Fruit fly (Drosophila melanogaster) whole organism, embryonic: ENCODE data around the gene CG4968.

Experiments used
- Ada2b ChIP-seq: fragments of 200-800 bp; sonication (Bioruptor generic); IDR thresholded peaks from 2 replicates; pipeline ENCODE4 v1.3.6; 2022; ENCODE audit warnings: missing biosample characterization, missing genetic modification characterization
- Adf1 ChIP-seq: fragments of 200-800 bp; sonication (Bioruptor generic); IDR thresholded peaks from 2 replicates; pipeline ENCODE4 v1.3.6; 2022; ENCODE audit warnings: missing biosample characterization, missing genetic modification characterization
- Antp ChIP-seq: fragments of 200-800 bp; sonication (Bioruptor generic); optimal IDR thresholded peaks from 3 replicates; lab custom pipeline; 2016; ENCODE audit warnings: missing biosample characterization, missing genetic modification characterization
- B-H2 ChIP-seq: fragments of 200-800 bp; sonication (Bioruptor generic); optimal IDR thresholded peaks from 2 replicates; lab custom pipeline; 2018; ENCODE audit warnings: missing biosample characterization, mild to moderate bottlenecking, missing genetic modification characterization
- BEAF-32 ChIP-seq: fragments of 200-800 bp; sonication (Bioruptor generic); optimal IDR thresholded peaks from 3 replicates; lab custom pipeline; 2017; ENCODE audit warnings: missing biosample characterization, missing genetic modification characterization, mild to moderate bottlenecking, moderate library complexity, missing genetic modification reagents
- CG10654 ChIP-seq: fragments of 200-800 bp; sonication (Bioruptor generic); optimal IDR thresholded peaks from 2 replicates; lab custom pipeline; 2016; ENCODE audit warnings: missing biosample characterization, missing genetic modification characterization
- CG12299 ChIP-seq: fragments of 200-800 bp; sonication (Bioruptor generic); optimal IDR thresholded peaks from 2 replicates; lab custom pipeline; 2018; ENCODE audit warnings: missing biosample characterization, mild to moderate bottlenecking, missing genetic modification characterization
- CG12744 ChIP-seq: fragments of 200-800 bp; sonication (Bioruptor generic); optimal IDR thresholded peaks from 2 replicates; lab custom pipeline; 2016; ENCODE audit warnings: missing biosample characterization, missing genetic modification characterization
- CG13424 ChIP-seq: fragments of 200-800 bp; sonication (Bioruptor generic); optimal IDR thresholded peaks from 2 replicates; lab custom pipeline; 2019; ENCODE audit warnings: missing biosample characterization, mild to moderate bottlenecking, missing genetic modification characterization, moderate library complexity
- CG13775 ChIP-seq: fragments of 200-800 bp; sonication (Bioruptor generic); optimal IDR thresholded peaks from 3 replicates; lab custom pipeline; 2017; ENCODE audit warnings: missing biosample characterization, mild to moderate bottlenecking, missing genetic modification characterization
- CG15514 ChIP-seq: fragments of 200-800 bp; sonication (Bioruptor generic); optimal IDR thresholded peaks from 3 replicates; lab custom pipeline; 2017; ENCODE audit warnings: missing biosample characterization, missing genetic modification characterization, mild to moderate bottlenecking, moderate library complexity, missing genetic modification reagents
- CG17328 ChIP-seq: fragments of 200-800 bp; sonication (Bioruptor generic); IDR thresholded peaks from 2 replicates; pipeline ENCODE4 v1.3.6; 2022; ENCODE audit warnings: missing biosample characterization, missing genetic modification characterization
- CG2712 ChIP-seq: fragments of 200-800 bp; optimal IDR thresholded peaks from 3 replicates; lab custom pipeline; 2019; ENCODE audit warnings: missing biosample characterization, mild to moderate bottlenecking, missing genetic modification characterization, moderate library complexity
- CG2875 ChIP-seq: fragments of 200-800 bp; sonication (Bioruptor generic); optimal IDR thresholded peaks from 2 replicates; lab custom pipeline; 2017; ENCODE audit warnings: missing biosample characterization, mild to moderate bottlenecking, missing genetic modification characterization, missing genetic modification reagents
- CG2889 ChIP-seq: fragments of 200-800 bp; sonication (Bioruptor generic); IDR thresholded peaks from 3 replicates; pipeline ENCODE4 v1.3.6; 2022; ENCODE audit warnings: missing biosample characterization, missing genetic modification characterization
- CG32767 ChIP-seq: fragments of 200-800 bp; sonication (Bioruptor generic); IDR thresholded peaks from 2 replicates; pipeline ENCODE4 v1.3.6; 2022; ENCODE audit warnings: missing biosample characterization, missing genetic modification characterization
- CG33557 ChIP-seq: fragments of 200-800 bp; sonication (Bioruptor generic); optimal IDR thresholded peaks from 2 replicates; lab custom pipeline; 2019; ENCODE audit warnings: missing biosample characterization, mild to moderate bottlenecking, missing genetic modification characterization, moderate library complexity
- CG34376 ChIP-seq: fragments of 200-800 bp; sonication (Bioruptor generic); optimal IDR thresholded peaks from 2 replicates; lab custom pipeline; 2018; ENCODE audit warnings: missing biosample characterization, mild to moderate bottlenecking, missing genetic modification characterization
- CG3995 ChIP-seq: fragments of 200-800 bp; sonication (Bioruptor generic); optimal IDR thresholded peaks from 3 replicates; lab custom pipeline; 2016; ENCODE audit warnings: missing biosample characterization, missing genetic modification characterization
- CG4328 ChIP-seq: fragments of 200-800 bp; sonication (Bioruptor generic); optimal IDR thresholded peaks from 3 replicates; lab custom pipeline; 2017; ENCODE audit warnings: missing biosample characterization, missing genetic modification reagents, missing genetic modification characterization
- CG6765 ChIP-seq: fragments of 200-800 bp; sonication (Bioruptor generic); optimal IDR thresholded peaks from 3 replicates; lab custom pipeline; 2017; ENCODE audit warnings: missing biosample characterization, mild to moderate bottlenecking, missing genetic modification characterization
- CG7271 ChIP-seq: fragments of 200-800 bp; sonication (Bioruptor generic); optimal IDR thresholded peaks from 2 replicates; lab custom pipeline; 2018; ENCODE audit warnings: missing biosample characterization, mild to moderate bottlenecking, missing genetic modification characterization, moderate library complexity
- CG8924 ChIP-seq: fragments of 200-800 bp; optimal IDR thresholded peaks from 3 replicates; lab custom pipeline; 2019; ENCODE audit warnings: missing biosample characterization, mild to moderate bottlenecking, missing genetic modification characterization, moderate library complexity
- CHES-1-like ChIP-seq: fragments of 200-800 bp; sonication (Bioruptor generic); optimal IDR thresholded peaks from 2 replicates; lab custom pipeline; 2016; ENCODE audit warnings: missing biosample characterization, missing genetic modification characterization
- CTCF ChIP-seq: fragments of 200-800 bp; sonication (Bioruptor generic); optimal IDR thresholded peaks from 2 replicates; lab custom pipeline; 2017; ENCODE audit warnings: missing biosample characterization, mild to moderate bottlenecking, missing genetic modification characterization, moderate library complexity
- Dad ChIP-seq: fragments of 200-800 bp; sonication (Bioruptor generic); optimal IDR thresholded peaks from 3 replicates; lab custom pipeline; 2016; ENCODE audit warnings: missing biosample characterization, missing genetic modification characterization
- HHEX ChIP-seq: fragments of 200-800 bp; sonication (Bioruptor generic); optimal IDR thresholded peaks from 3 replicates; lab custom pipeline; 2017; ENCODE audit warnings: missing biosample characterization, mild to moderate bottlenecking, missing genetic modification characterization, missing genetic modification reagents
- HLH54F ChIP-seq: fragments of 200-800 bp; sonication (Bioruptor generic); optimal IDR thresholded peaks from 3 replicates; lab custom pipeline; 2016; ENCODE audit warnings: missing biosample characterization, missing genetic modification characterization
- Mad ChIP-seq: fragments of 200-800 bp; sonication (Bioruptor generic); optimal IDR thresholded peaks from 2 replicates; lab custom pipeline; 2016; ENCODE audit warnings: missing biosample characterization, missing genetic modification characterization
- NfI ChIP-seq: fragments of 200-800 bp; sonication (Bioruptor generic); optimal IDR thresholded peaks from 3 replicates; lab custom pipeline; 2018; ENCODE audit warnings: missing biosample characterization, mild to moderate bottlenecking, missing genetic modification characterization, moderate library complexity
- Scr ChIP-seq: fragments of 200-800 bp; sonication (Bioruptor generic); IDR thresholded peaks from 2 replicates; pipeline ENCODE4 v1.3.6; 2022; ENCODE audit warnings: missing biosample characterization, missing genetic modification characterization; ENCODE audit not compliant: partially characterized antibody
- Xrp1 ChIP-seq: fragments of 200-800 bp; sonication (Bioruptor generic); IDR thresholded peaks from 2 replicates; pipeline ENCODE4 v1.3.6; 2022; ENCODE audit warnings: missing biosample characterization, missing genetic modification characterization
- bsh ChIP-seq, 2 experiments: fragments of 200-800 bp; sonication (Bioruptor generic); optimal IDR thresholded peaks; 2 replicates each; lab custom pipeline; 2017 to 2018; ENCODE audit warnings: mild to moderate bottlenecking in 2 of 2, missing biosample characterization in 2 of 2, missing genetic modification characterization in 2 of 2, moderate library complexity in 1 of 2
- crp ChIP-seq, 2 experiments: fragments of 200-800 bp; sonication (Bioruptor generic); optimal IDR thresholded peaks; 2 replicates in 1 of 2; 3 replicates in 1 of 2; lab custom pipeline; 2017; ENCODE audit warnings: missing biosample characterization in 2 of 2, missing genetic modification characterization in 2 of 2, mild to moderate bottlenecking in 1 of 2, moderate library complexity in 1 of 2
- dmrt11E ChIP-seq: fragments of 200-800 bp; sonication (Bioruptor generic); optimal IDR thresholded peaks from 3 replicates; lab custom pipeline; 2018; ENCODE audit warnings: missing biosample characterization, mild to moderate bottlenecking, missing genetic modification characterization, moderate library complexity
- eyg ChIP-seq: fragments of 200-800 bp; sonication (Bioruptor generic); optimal IDR thresholded peaks from 3 replicates; lab custom pipeline; 2016; ENCODE audit warnings: missing biosample characterization, missing genetic modification characterization
- fd96Cb ChIP-seq: fragments of 200-800 bp; sonication (Bioruptor generic); optimal IDR thresholded peaks from 2 replicates; lab custom pipeline; 2018; ENCODE audit warnings: missing biosample characterization, mild to moderate bottlenecking, missing genetic modification characterization, moderate library complexity
- grau ChIP-seq: fragments of 200-800 bp; optimal IDR thresholded peaks from 3 replicates; lab custom pipeline; 2019; ENCODE audit warnings: missing biosample characterization, mild to moderate bottlenecking, missing genetic modification characterization, moderate library complexity
- ham ChIP-seq: fragments of 200-800 bp; sonication (Bioruptor generic); IDR thresholded peaks from 2 replicates; pipeline ENCODE4 v1.3.6; 2022; ENCODE audit warnings: missing biosample characterization, missing genetic modification characterization
- mam ChIP-seq: fragments of 200-800 bp; sonication (Bioruptor generic); optimal IDR thresholded peaks from 3 replicates; lab custom pipeline; 2016; ENCODE audit warnings: missing biosample characterization, missing genetic modification characterization
- onecut ChIP-seq: fragments of 200-800 bp; sonication (Bioruptor generic); IDR thresholded peaks from 2 replicates; pipeline ENCODE4 v1.3.6; 2022; ENCODE audit warnings: missing biosample characterization, missing genetic modification characterization
- pho ChIP-seq: fragments of 200-800 bp; sonication (Bioruptor generic); optimal IDR thresholded peaks from 2 replicates; lab custom pipeline; 2016; ENCODE audit warnings: missing biosample characterization, missing genetic modification characterization
- phol ChIP-seq: fragments of 200-800 bp; sonication (Bioruptor generic); optimal IDR thresholded peaks from 3 replicates; lab custom pipeline; 2018; ENCODE audit warnings: missing biosample characterization, mild to moderate bottlenecking, missing genetic modification characterization, moderate library complexity
- psq ChIP-seq: fragments of 200-800 bp; sonication (Bioruptor generic); optimal IDR thresholded peaks from 2 replicates; lab custom pipeline; 2017; ENCODE audit warnings: missing biosample characterization, missing genetic modification characterization
- pum ChIP-seq: fragments of 200-800 bp; sonication (Bioruptor generic); optimal IDR thresholded peaks from 2 replicates; lab custom pipeline; 2016; ENCODE audit warnings: missing biosample characterization, missing genetic modification characterization
- rib ChIP-seq: fragments of 200-800 bp; sonication (Bioruptor generic); IDR thresholded peaks from 2 replicates; pipeline ENCODE4 v1.3.6; 2022; ENCODE audit warnings: missing biosample characterization, missing genetic modification characterization
- so ChIP-seq: fragments of 200-800 bp; sonication (Bioruptor generic); IDR thresholded peaks from 3 replicates; pipeline ENCODE4 v1.3.6; 2022; ENCODE audit warnings: missing biosample characterization, missing genetic modification characterization
- ssp ChIP-seq: fragments of 200-800 bp; sonication (Bioruptor generic); IDR thresholded peaks from 2 replicates; pipeline ENCODE4 v1.3.6; 2022; ENCODE audit warnings: missing biosample characterization, missing genetic modification characterization
- trem ChIP-seq: fragments of 200-800 bp; optimal IDR thresholded peaks from 3 replicates; lab custom pipeline; 2019; ENCODE audit warnings: missing biosample characterization, mild to moderate bottlenecking, missing genetic modification characterization, moderate library complexity
- unc-4 ChIP-seq: fragments of 200-800 bp; sonication (Bioruptor generic); IDR thresholded peaks from 2 replicates; pipeline ENCODE4 v1.3.6; 2022; ENCODE audit warnings: missing biosample characterization, missing genetic modification characterization; ENCODE audit not compliant: partially characterized antibody
- wek ChIP-seq: fragments of 200-800 bp; sonication (Bioruptor generic); optimal IDR thresholded peaks from 3 replicates; lab custom pipeline; 2018; ENCODE audit warnings: missing biosample characterization, mild to moderate bottlenecking, missing genetic modification characterization, moderate library complexity

The CG4968 gene

dm6 chr2L:10356508-10356907 is 49.8 kb downstream of the CG4968 start, which contains the start of the genes CtsL4 and ClpP (continued):
- peak; percentile 97 for TF ChIP-seq wek (GFP tag; lab: Kevin White, UChicago)
- TF ChIP-seq CG10654 (GFP tag; lab: Kevin White, UChicago) = peak; percentile 4
- peak; percentile 23 for TF ChIP-seq pho (GFP tag; lab: Kevin White, UChicago)
- TF ChIP-seq Dad (GFP tag; lab: Kevin White, UChicago) = no peak
- no peak for TF ChIP-seq Mad (GFP tag; lab: Kevin White, UChicago)
- TF ChIP-seq eyg = no peak
- TF ChIP-seq ham = no peak
- peak; percentile 53 for TF ChIP-seq CG15514 (GFP tag; lab: Kevin White, UChicago)
- peak; percentile 36 for TF ChIP-seq CG33557
- peak; percentile 48 for TF ChIP-seq Antp
- peak; percentile 46 for TF ChIP-seq CHES-1-like (GFP tag; lab: Kevin White, UChicago)
- peak; percentile 34 for TF ChIP-seq HLH54F (GFP tag; lab: Kevin White, UChicago)
- TF ChIP-seq CG12299 = peak; percentile 39
- TF ChIP-seq CG4328 (GFP tag; lab: Kevin White, UChicago) = no peak
- no peak for TF ChIP-seq onecut (GFP tag; lab: Robert Waterston, UW)
- no peak for TF ChIP-seq psq (GFP tag; lab: Kevin White, UChicago)
- no peak for TF ChIP-seq CG6765 (GFP tag; lab: Kevin White, UChicago)
- TF ChIP-seq CG7271 = peak; percentile 8
- TF ChIP-seq trem = peak; percentile 46
- no peak for TF ChIP-seq CTCF (GFP tag; lab: Kevin White, UChicago)
- TF ChIP-seq CG34376 (GFP tag; lab: Kevin White, UChicago) = peak; percentile 3
- TF ChIP-seq ssp (GFP tag; lab: Robert Waterston, UW) = peak; percentile 97
- no peak for TF ChIP-seq CG12744
- peak; percentile 59 for TF ChIP-seq CG8924
- peak; percentile 27 for TF ChIP-seq HHEX
- TF ChIP-seq CG32767 = peak; percentile 66; the same call in 1 of the 2 replicates
- 0 out of 2 replicates have a peak, but pooled peaks have one; percentile 23 for TF ChIP-seq Scr
- peak; percentile 47 for TF ChIP-seq mam (GFP tag; lab: Kevin White, UChicago)
- TF ChIP-seq grau (tag; lab: Kevin White, UChicago) = peak; percentile 60
- TF ChIP-seq phol (tag; lab: Kevin White, UChicago) = peak; percentile 60
- TF ChIP-seq CG2889 (GFP tag; lab: Robert Waterston, UW) = no peak
- TF ChIP-seq pum (GFP tag; lab: Kevin White, UChicago) = peak; percentile 35
- TF ChIP-seq Adf1 = no peak
- peak; percentile 37 for TF ChIP-seq Ada2b (GFP tag; lab: Robert Waterston, UW)
- peak; percentile 48 for TF ChIP-seq dmrt11E (tag; lab: Kevin White, UChicago)
- TF ChIP-seq CG13424 (tag; lab: Kevin White, UChicago) = peak; percentile 50
- peak; percentile 29 to 92 for TF ChIP-seq crp (GFP tag; optimal IDR thresholded peaks at IDR 0.05; lab: Kevin White, UChicago)
- TF ChIP-seq NfI (GFP tag; lab: Kevin White, UChicago) = peak; percentile 18
- TF ChIP-seq rib = peak; percentile 83
- TF ChIP-seq CG13775 (GFP tag; lab: Kevin White, UChicago) = peak; percentile 37
- peak; percentile 37 for TF ChIP-seq fd96Cb (tag; lab: Kevin White, UChicago)
- TF ChIP-seq bsh (GFP tag; optimal IDR thresholded peaks at IDR 0.05; lab: Kevin White, UChicago) = peak in 1 of 2 experiments; percentile 33
- no peak for TF ChIP-seq so (GFP tag; lab: Robert Waterston, UW)
- TF ChIP-seq BEAF-32 (GFP tag; lab: Kevin White, UChicago) = peak; percentile 31
- TF ChIP-seq CG3995 (GFP tag; lab: Kevin White, UChicago) = peak; percentile 27
- peak; percentile 55 for TF ChIP-seq B-H2
- peak; percentile 20 for TF ChIP-seq CG2875 (GFP tag; lab: Kevin White, UChicago)
- peak; percentile 55 for TF ChIP-seq CG2712
- peak; percentile 33; the same call in 1 of the 2 replicates for TF ChIP-seq Xrp1 (GFP tag; lab: Robert Waterston, UW)
- no peak for TF ChIP-seq unc-4 (GFP tag; lab: Robert Waterston, UW)
- TF ChIP-seq CG17328 = 0 out of 2 replicates have a peak, but pooled peaks have one; percentile 27
